Worm (Caenorhabditis elegans) whole organism, late embryonic: Measurements from ENCODE around the gene evl-20.

ENCODE experiments used
- F13H6.1 ChIP-seq: sonication (generic microtip); optimal IDR thresholded peaks from 2 replicates; lab custom pipeline; 2016; ENCODE audit warnings: missing genetic modification characterization, missing compliant biosample characterization
- K09A11.1 ChIP-seq: sonication (generic microtip); optimal IDR thresholded peaks from 2 replicates; lab custom pipeline; 2017; ENCODE audit warnings: antibody characterized with exemption, mild to moderate bottlenecking, missing genetic modification characterization, missing compliant biosample characterization; ENCODE audit not compliant: insufficient read depth
- ama-1 ChIP-seq: fragments of 150-350 bp; optimal IDR thresholded peaks from 2 replicates; lab custom pipeline; 2014
- elt-2 ChIP-seq: sonication (generic microtip); optimal IDR thresholded peaks from 2 replicates; lab custom pipeline; 2016; ENCODE audit warnings: missing genetic modification reagents, missing genetic modification characterization, missing compliant biosample characterization
- ets-4 ChIP-seq: sonication (generic microtip); optimal IDR thresholded peaks from 2 replicates; lab custom pipeline; 2016; ENCODE audit warnings: missing genetic modification characterization, missing compliant biosample characterization
- fkh-10 ChIP-seq: fragments of 150-350 bp; optimal IDR thresholded peaks from 2 replicates; lab custom pipeline; 2014; ENCODE audit warnings: missing biosample characterization, missing genetic modification reagents, missing genetic modification characterization
- hlh-8 ChIP-seq: sonication (generic microtip); optimal IDR thresholded peaks from 2 replicates; lab custom pipeline; 2016; ENCODE audit warnings: missing genotype, missing genetic modification characterization, missing compliant biosample characterization
- mec-3 ChIP-seq: sonication (generic microtip); optimal IDR thresholded peaks from 2 replicates; lab custom pipeline; 2016; ENCODE audit warnings: borderline replicate concordance, missing genetic modification characterization, missing compliant biosample characterization
- nfya-1 ChIP-seq: sonication (generic microtip); optimal IDR thresholded peaks from 2 replicates; lab custom pipeline; 2017; ENCODE audit warnings: missing genetic modification characterization, mild to moderate bottlenecking, missing compliant biosample characterization, antibody characterized with exemption, moderate library complexity
- nhr-232 ChIP-seq: sonication (generic microtip); optimal IDR thresholded peaks from 2 replicates; lab custom pipeline; 2016; ENCODE audit warnings: missing genetic modification characterization, missing compliant biosample characterization
- pat-9 ChIP-seq: fragments of 200-800 bp; sonication (Bioruptor generic); optimal IDR thresholded peaks from 2 replicates; lab custom pipeline; 2018; ENCODE audit warnings: mild to moderate bottlenecking, missing genetic modification characterization, moderate library complexity, missing compliant biosample characterization
- pqm-1 ChIP-seq: sonication (generic microtip); optimal IDR thresholded peaks from 2 replicates; lab custom pipeline; 2016; ENCODE audit warnings: missing genetic modification characterization, missing compliant biosample characterization
- unc-42 ChIP-seq: sonication (generic microtip); optimal IDR thresholded peaks from 2 replicates; lab custom pipeline; 2016; ENCODE audit warnings: missing genotype, missing genetic modification characterization, missing compliant biosample characterization
- unc-86 ChIP-seq: sonication (generic microtip); optimal IDR thresholded peaks from 2 replicates; lab custom pipeline; 2016; ENCODE audit warnings: missing genetic modification characterization, missing compliant biosample characterization

- no peak for TF ChIP-seq unc-86 (tag; lab: Kevin White, UChicago)
- TF ChIP-seq unc-42 (tag; lab: Kevin White, UChicago): no peak
- TF ChIP-seq ama-1 (lab: Kevin White, UChicago): no peak
- TF ChIP-seq nfya-1 (tag; lab: Kevin White, UChicago): no peak
- no peak for TF ChIP-seq ets-4
- no peak for TF ChIP-seq pqm-1 (tag; lab: Kevin White, UChicago)
- no peak for TF ChIP-seq nhr-232 (tag; lab: Kevin White, UChicago)
- TF ChIP-seq elt-2 (tag; lab: Kevin White, UChicago): no peak
- TF ChIP-seq pat-9 (tag; lab: Kevin White, UChicago): no peak
- no peak for TF ChIP-seq fkh-10
- TF ChIP-seq mec-3: no peak
- no peak for TF ChIP-seq K09A11.1 (tag; lab: Kevin White, UChicago)
- no peak for TF ChIP-seq F13H6.1 (tag; lab: Kevin White, UChicago)
- no peak for TF ChIP-seq hlh-8
Observed at ce11 chrII:8471139-8471538, 27.0 kb downstream of the evl-20 start, which contains the start of gene M05D6.8.
